Fruit fly (Drosophila melanogaster) whole organism, prepupa: ENCODE results near the gene Obp99c.

Experiments used
- CG31627 ChIP-seq: fragments of 200-800 bp; sonication (Bioruptor generic); optimal IDR thresholded peaks from 3 replicates; lab custom pipeline; 2016; ENCODE audit warnings: missing biosample characterization, missing genetic modification characterization
- CG6854 ChIP-seq: fragments of 200-800 bp; sonication (Bioruptor generic); optimal IDR thresholded peaks from 2 replicates; lab custom pipeline; 2017; ENCODE audit warnings: missing biosample characterization, mild to moderate bottlenecking, missing genetic modification characterization
- CG8632 ChIP-seq: fragments of 200-800 bp; sonication (Bioruptor generic); optimal IDR thresholded peaks from 3 replicates; lab custom pipeline; 2016; ENCODE audit warnings: missing biosample characterization, missing genetic modification characterization
- Ets96B ChIP-seq: fragments of 200-800 bp; optimal IDR thresholded peaks from 2 replicates; lab custom pipeline; 2019; ENCODE audit warnings: missing biosample characterization, mild to moderate bottlenecking, missing genetic modification characterization, moderate library complexity
- Sox102F ChIP-seq: fragments of 200-800 bp; sonication (Bioruptor generic); optimal IDR thresholded peaks from 2 replicates; lab custom pipeline; 2016; ENCODE audit warnings: missing biosample characterization, mild to moderate bottlenecking, missing genetic modification characterization
- esn ChIP-seq: fragments of 200-800 bp; sonication (Bioruptor generic); optimal IDR thresholded peaks from 2 replicates; lab custom pipeline; 2016; ENCODE audit warnings: missing biosample characterization, mild to moderate bottlenecking, missing genetic modification characterization, moderate library complexity
- spab ChIP-seq: fragments of 200-800 bp; sonication (Bioruptor generic); optimal IDR thresholded peaks from 2 replicates; lab custom pipeline; 2017; ENCODE audit warnings: missing biosample characterization, mild to moderate bottlenecking, missing genetic modification characterization, missing genetic modification reagents

DNA sequence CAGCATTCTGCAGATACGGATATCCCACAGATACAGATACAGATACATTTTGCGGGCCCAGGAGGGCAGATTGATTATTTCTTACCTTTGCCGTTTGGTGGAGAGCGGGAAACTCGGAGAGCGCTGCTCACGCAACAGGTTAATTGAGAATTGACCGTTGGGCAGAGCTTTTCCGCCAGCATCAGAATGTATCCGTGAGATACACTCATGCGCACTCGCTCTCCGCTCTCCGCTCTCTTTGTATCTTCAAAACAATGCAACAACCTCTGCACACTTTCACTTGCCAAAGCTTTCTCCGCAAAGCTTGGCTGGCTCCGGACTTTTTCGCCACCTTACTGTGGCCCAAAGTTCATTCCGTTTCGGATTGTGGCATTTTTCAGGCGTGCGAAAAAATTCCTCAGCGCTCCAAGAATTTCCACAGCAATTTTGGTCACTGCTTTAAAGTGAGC lies 6.9 kb downstream of the Obp99c start, which contains the start of the genes CG7582 and Gycalpha99B:
- TF ChIP-seq Sox102F (peak; percentile 51), Ets96B (tag; lab: Kevin White, UChicago) (no peak), CG6854 (GFP tag; lab: Kevin White, UChicago) (peak; percentile 72), CG8632 (no peak), CG31627 (GFP tag; lab: Kevin White, UChicago) (no peak), spab (GFP tag; lab: Kevin White, UChicago) (no peak), esn (GFP tag; lab: Kevin White, UChicago) (no peak)
